Worm (Caenorhabditis elegans) whole organism, late embryonic: ENCODE data around the gene T25G12.11.

Experiments
- ama-1 ChIP-seq: fragments of 150-350 bp; optimal IDR thresholded peaks from 2 replicates; lab custom pipeline; 2014
- ets-4 ChIP-seq: sonication (generic microtip); optimal IDR thresholded peaks from 2 replicates; lab custom pipeline; 2016; ENCODE audit warnings: missing genetic modification characterization, missing compliant biosample characterization
- hlh-6 ChIP-seq: sonication (generic microtip); optimal IDR thresholded peaks from 2 replicates; lab custom pipeline; 2016; ENCODE audit warnings: missing genotype, missing genetic modification characterization, missing compliant biosample characterization
- nfya-1 ChIP-seq: sonication (generic microtip); optimal IDR thresholded peaks from 2 replicates; lab custom pipeline; 2017; ENCODE audit warnings: missing genetic modification characterization, mild to moderate bottlenecking, missing compliant biosample characterization, antibody characterized with exemption, moderate library complexity
- pha-4 ChIP-seq: fragments of 150-350 bp; optimal IDR thresholded peaks from 2 replicates; lab custom pipeline; 2018; ENCODE audit warnings: missing biosample characterization, missing genetic modification reagents, missing genetic modification characterization
- tbx-2 ChIP-seq: sonication (generic microtip); optimal IDR thresholded peaks from 2 replicates; lab custom pipeline; 2016; ENCODE audit warnings: missing genetic modification characterization, missing compliant biosample characterization
- unc-55 ChIP-seq: sonication (generic microtip); optimal IDR thresholded peaks from 2 replicates; lab custom pipeline; 2017; ENCODE audit warnings: missing biosample characterization, missing genetic modification reagents, missing genetic modification characterization
- ztf-16 ChIP-seq: sonication (generic microtip); optimal IDR thresholded peaks from 2 replicates; lab custom pipeline; 2017; ENCODE audit warnings: missing genetic modification characterization, missing compliant biosample characterization

- TF ChIP-seq ets-4 (tag; lab: Kevin White, UChicago) (no peak), hlh-6 (tag; lab: Kevin White, UChicago) (no peak), ztf-16 (tag; lab: Kevin White, UChicago) (no peak), nfya-1 (tag; lab: Kevin White, UChicago) (no peak), ama-1 (lab: Kevin White, UChicago) (no peak), unc-55 (GFP tag; lab: Kevin White, UChicago) (no peak), tbx-2 (tag; lab: Kevin White, UChicago) (no peak), pha-4 (no peak)
Measured at ce11 chrX:17209265-17209664, 28.1 kb downstream of the T25G12.11 start, which contains the start of gene T08G2.2.
